Worm (Caenorhabditis elegans) whole organism, mixed stage, embryonic: Measurements from ENCODE around the gene F58E6.13.

Experiments used
- bed-3 ChIP-seq: fragments of 200-800 bp; sonication (Bioruptor generic); optimal IDR thresholded peaks from 3 replicates; lab custom pipeline; 2018; ENCODE audit warnings: mild to moderate bottlenecking, missing genetic modification characterization, moderate library complexity, missing compliant biosample characterization
- blmp-1 ChIP-seq: fragments of 150-350 bp; optimal IDR thresholded peaks from 2 replicates; lab custom pipeline; 2014; ENCODE audit warnings: missing biosample characterization, missing genetic modification characterization
- ceh-39 ChIP-seq: fragments of 150-350 bp; optimal IDR thresholded peaks from 2 replicates; lab custom pipeline; 2014; ENCODE audit warnings: missing biosample characterization, missing genetic modification characterization
- ceh-43 ChIP-seq: fragments of 200-800 bp; sonication (Bioruptor generic); optimal IDR thresholded peaks from 2 replicates; lab custom pipeline; 2018; ENCODE audit warnings: mild to moderate bottlenecking, missing genetic modification characterization, moderate library complexity, missing compliant biosample characterization
- ceh-83 ChIP-seq: fragments of 200-800 bp; sonication (Bioruptor generic); optimal IDR thresholded peaks from 2 replicates; lab custom pipeline; 2018; ENCODE audit warnings: mild to moderate bottlenecking, missing genetic modification characterization, missing compliant biosample characterization
- ces-1 ChIP-seq: fragments of 150-350 bp; optimal IDR thresholded peaks from 2 replicates; lab custom pipeline; 2014; ENCODE audit warnings: missing biosample characterization, missing genetic modification reagents, missing genetic modification characterization
- cnd-1 ChIP-seq: fragments of 200-800 bp; sonication (Bioruptor generic); optimal IDR thresholded peaks from 2 replicates; lab custom pipeline; 2018; ENCODE audit warnings: mild to moderate bottlenecking, missing genetic modification characterization, missing compliant biosample characterization
- drap-1 ChIP-seq: fragments of 200-800 bp; sonication (Bioruptor generic); optimal IDR thresholded peaks from 3 replicates; lab custom pipeline; 2018; ENCODE audit warnings: mild to moderate bottlenecking, missing genetic modification characterization, missing compliant biosample characterization
- elt-1 ChIP-seq: sonication (generic microtip); optimal IDR thresholded peaks from 2 replicates; lab custom pipeline; 2017; ENCODE audit warnings: missing genetic modification characterization, mild to moderate bottlenecking, missing compliant biosample characterization, antibody characterized with exemption, moderate library complexity, borderline replicate concordance; ENCODE audit not compliant: insufficient read depth
- elt-3 ChIP-seq: fragments of 150-350 bp; optimal IDR thresholded peaks from 2 replicates; lab custom pipeline; 2014; ENCODE audit warnings: missing biosample characterization, missing genetic modification characterization
- flh-1 ChIP-seq: fragments of 200-800 bp; sonication (Bioruptor generic); optimal IDR thresholded peaks from 2 replicates; lab custom pipeline; 2018; ENCODE audit warnings: mild to moderate bottlenecking, missing genetic modification characterization, moderate library complexity, missing compliant biosample characterization
- ham-2 ChIP-seq: fragments of 200-800 bp; sonication (Bioruptor generic); optimal IDR thresholded peaks from 2 replicates; lab custom pipeline; 2018; ENCODE audit warnings: mild to moderate bottlenecking, missing genetic modification characterization, missing compliant biosample characterization
- hlh-1 ChIP-seq: fragments of 150-350 bp; optimal IDR thresholded peaks from 2 replicates; lab custom pipeline; 2014; ENCODE audit warnings: missing biosample characterization, missing genetic modification reagents, missing genetic modification characterization
- lin-13 ChIP-seq: fragments of 150-350 bp; optimal IDR thresholded peaks from 2 replicates; lab custom pipeline; 2014; ENCODE audit warnings: missing biosample characterization, missing genetic modification characterization
- lin-32 ChIP-seq: fragments of 200-800 bp; sonication (Bioruptor generic); optimal IDR thresholded peaks from 2 replicates; lab custom pipeline; 2018; ENCODE audit warnings: mild to moderate bottlenecking, missing genetic modification characterization, missing compliant biosample characterization
- mep-1 ChIP-seq: fragments of 150-350 bp; optimal IDR thresholded peaks from 2 replicates; lab custom pipeline; 2017; ENCODE audit warnings: missing biosample characterization, missing genetic modification reagents, missing genetic modification characterization, inconsistent platforms
- mls-2 ChIP-seq: sonication (generic microtip); optimal IDR thresholded peaks from 2 replicates; lab custom pipeline; 2016; ENCODE audit warnings: mild to moderate bottlenecking, missing genetic modification characterization, moderate library complexity, missing compliant biosample characterization
- nhr-12 ChIP-seq: fragments of 150-350 bp; optimal IDR thresholded peaks from 2 replicates; lab custom pipeline; 2014; ENCODE audit warnings: missing biosample characterization, missing genetic modification characterization
- nhr-2 ChIP-seq: fragments of 150-350 bp; optimal IDR thresholded peaks from 2 replicates; lab custom pipeline; 2014; ENCODE audit warnings: missing biosample characterization, missing genetic modification characterization
- nhr-237 ChIP-seq: fragments of 150-350 bp; optimal IDR thresholded peaks from 2 replicates; lab custom pipeline; 2014; ENCODE audit warnings: missing biosample characterization, missing genetic modification characterization
- nhr-28 ChIP-seq: fragments of 150-350 bp; optimal IDR thresholded peaks from 2 replicates; lab custom pipeline; 2014; ENCODE audit warnings: missing biosample characterization, missing genetic modification characterization
- nhr-76 ChIP-seq: sonication (generic microtip); optimal IDR thresholded peaks from 2 replicates; lab custom pipeline; 2017; ENCODE audit warnings: missing biosample characterization, missing genetic modification characterization
- pha-4 ChIP-seq: fragments of 150-350 bp; optimal IDR thresholded peaks from 2 replicates; lab custom pipeline; 2018; ENCODE audit warnings: missing biosample characterization, missing genetic modification reagents, missing genetic modification characterization
- sem-2 ChIP-seq: fragments of 200-800 bp; sonication (Bioruptor generic); optimal IDR thresholded peaks from 2 replicates; lab custom pipeline; 2018; ENCODE audit warnings: mild to moderate bottlenecking, missing genetic modification characterization, missing compliant biosample characterization
- sptf-1 ChIP-seq: sonication (generic microtip); optimal IDR thresholded peaks from 2 replicates; lab custom pipeline; 2017; ENCODE audit warnings: mild to moderate bottlenecking, missing genetic modification characterization, moderate library complexity, missing compliant biosample characterization
- unc-120 ChIP-seq: sonication (generic microtip); optimal IDR thresholded peaks from 2 replicates; lab custom pipeline; 2017; ENCODE audit warnings: missing genetic modification characterization, missing compliant biosample characterization; ENCODE audit not compliant: poor library complexity, severe bottlenecking
- unc-62 ChIP-seq: fragments of 150-350 bp; optimal IDR thresholded peaks from 2 replicates; lab custom pipeline; 2014; ENCODE audit warnings: missing biosample characterization, missing genetic modification reagents, missing genetic modification characterization
- zip-8 ChIP-seq: fragments of 150-350 bp; optimal IDR thresholded peaks from 2 replicates; lab custom pipeline; 2014; ENCODE audit warnings: missing biosample characterization, missing genetic modification characterization
- ztf-11 ChIP-seq: fragments of 150-350 bp; optimal IDR thresholded peaks from 2 replicates; lab custom pipeline; 2014; ENCODE audit warnings: missing biosample characterization, missing genetic modification characterization

The F58E6.13 gene

DNA sequence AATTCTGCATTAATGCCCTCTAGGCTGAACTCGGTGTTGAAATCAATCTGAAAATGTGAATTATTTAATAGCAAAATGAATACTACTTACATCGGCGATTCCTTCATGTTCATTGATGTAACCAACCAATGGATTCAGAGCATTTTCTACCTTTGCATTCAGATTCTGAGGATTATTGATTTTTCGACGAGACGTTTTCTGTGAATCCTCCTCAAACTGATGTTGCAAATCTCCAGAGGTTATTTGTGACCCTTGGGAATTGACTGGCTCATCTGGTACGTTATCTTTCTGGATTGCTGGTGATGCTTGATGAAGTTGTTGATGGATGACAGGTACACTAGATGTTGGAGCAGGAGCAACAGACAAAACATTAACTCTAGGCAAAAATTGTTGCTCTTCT is 37.0 kb downstream of the F58E6.13 start:
- no peak for TF ChIP-seq ceh-43 (GFP tag; lab: Kevin White, UChicago)
- no peak for TF ChIP-seq nhr-2 (tag; lab: Kevin White, UChicago)
- TF ChIP-seq cnd-1 (tag; lab: Kevin White, UChicago), result no peak
- TF ChIP-seq ham-2 (GFP tag; lab: Kevin White, UChicago), result no peak
- no peak for TF ChIP-seq nhr-76 (tag; lab: Kevin White, UChicago)
- TF ChIP-seq nhr-28 (tag; lab: Kevin White, UChicago), result no peak
- TF ChIP-seq unc-62, result no peak
- no peak for TF ChIP-seq mep-1 (tag; lab: Kevin White, UChicago)
- no peak for TF ChIP-seq zip-8 (tag; lab: Kevin White, UChicago)
- TF ChIP-seq flh-1 (GFP tag; lab: Kevin White, UChicago), result no peak
- no peak for TF ChIP-seq lin-13 (tag; lab: Kevin White, UChicago)
- no peak for TF ChIP-seq nhr-237 (tag; lab: Kevin White, UChicago)

DNA sequence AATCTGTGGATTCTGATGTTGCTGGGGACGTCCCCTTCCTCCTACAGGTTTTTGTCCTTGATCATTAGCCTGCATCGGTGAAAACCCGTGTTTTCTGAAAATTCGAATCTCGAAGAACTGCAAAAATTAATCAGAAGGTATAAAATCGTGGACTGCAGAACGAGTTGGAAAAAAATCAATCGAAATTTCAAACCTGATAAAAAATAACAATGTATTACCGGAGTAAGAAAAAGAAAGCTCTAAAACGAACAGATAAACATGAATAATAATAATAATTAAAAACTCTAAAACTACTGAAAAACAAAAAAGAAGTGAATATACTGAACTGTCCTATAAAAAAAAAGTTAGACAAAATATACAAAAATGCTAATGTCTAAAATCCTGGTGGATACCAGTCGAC is 37.9 kb downstream of the F58E6.13 start, which contains the start of gene F46B6.5:
Gene F46B6.5, minus strand, starts transcription at position 101 of the 400 bp plus-strand sequence.
- no peak for TF ChIP-seq hlh-1

DNA sequence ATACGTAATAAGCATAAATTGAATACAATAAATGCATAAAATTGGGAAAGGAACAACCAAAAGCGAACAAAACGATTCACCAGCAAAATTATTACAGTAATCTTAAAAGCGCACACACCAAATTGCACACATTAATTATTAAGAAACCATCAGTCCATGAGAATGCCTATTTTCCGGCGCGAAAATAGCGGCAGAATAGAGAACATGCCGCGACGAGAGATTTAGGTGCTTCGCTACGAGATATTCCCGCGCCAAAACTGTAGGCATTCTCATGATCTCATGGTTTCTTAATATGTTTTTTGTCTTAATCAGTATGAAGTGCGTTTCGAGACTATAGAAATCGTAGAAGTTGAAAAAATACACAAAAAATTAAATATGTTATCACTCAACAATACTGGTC is 39.2 kb downstream of the F58E6.13 start:
- TF ChIP-seq elt-3, result no peak
- no peak for TF ChIP-seq mls-2
- TF ChIP-seq sptf-1 (tag; lab: Kevin White, UChicago), result no peak
- no peak for TF ChIP-seq ceh-39 (tag; lab: Kevin White, UChicago)
- TF ChIP-seq flh-1 (GFP tag; lab: Kevin White, UChicago), result no peak

DNA sequence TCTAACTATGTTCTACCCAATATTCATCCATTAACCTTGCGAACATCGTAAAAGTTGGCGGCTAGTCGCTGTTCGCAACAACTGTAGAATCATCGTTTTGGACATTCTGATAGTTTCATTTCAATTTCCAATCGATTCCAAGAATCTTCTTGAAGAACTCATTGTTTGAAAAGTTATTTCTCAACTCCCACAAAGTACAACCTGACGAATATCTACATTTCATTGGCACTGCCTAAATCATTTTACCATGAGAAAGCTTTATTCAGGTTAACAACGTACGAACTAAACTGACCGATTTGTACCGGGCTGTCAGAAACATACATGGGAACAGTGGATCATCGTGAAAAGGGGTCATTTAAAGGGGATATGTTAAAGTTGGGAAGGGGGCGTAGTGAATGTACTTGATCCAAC is 41.7 kb downstream of the F58E6.13 start, which contains the start of gene F46B6.6:
Gene F46B6.6, minus strand, starts transcription at position 148 of the 411 bp plus-strand sequence.
- TF ChIP-seq drap-1 (GFP tag; lab: Kevin White, UChicago) (no peak), elt-1 (tag; lab: Kevin White, UChicago) (no peak), sptf-1 (tag; lab: Kevin White, UChicago) (no peak), sem-2 (GFP tag; lab: Kevin White, UChicago) (no peak), mls-2 (no peak), nhr-28 (tag; lab: Kevin White, UChicago) (no peak), ceh-43 (GFP tag; lab: Kevin White, UChicago) (no peak), ceh-83 (GFP tag; lab: Kevin White, UChicago) (no peak), blmp-1 (no peak), unc-120 (tag; lab: Kevin White, UChicago) (no peak), pha-4 (no peak), zip-8 (tag; lab: Kevin White, UChicago) (no peak), ztf-11 (no peak), nhr-12 (tag; lab: Kevin White, UChicago) (no peak), lin-13 (tag; lab: Kevin White, UChicago) (no peak), unc-62 (no peak), ham-2 (GFP tag; lab: Kevin White, UChicago) (no peak), lin-32 (no peak)

DNA sequence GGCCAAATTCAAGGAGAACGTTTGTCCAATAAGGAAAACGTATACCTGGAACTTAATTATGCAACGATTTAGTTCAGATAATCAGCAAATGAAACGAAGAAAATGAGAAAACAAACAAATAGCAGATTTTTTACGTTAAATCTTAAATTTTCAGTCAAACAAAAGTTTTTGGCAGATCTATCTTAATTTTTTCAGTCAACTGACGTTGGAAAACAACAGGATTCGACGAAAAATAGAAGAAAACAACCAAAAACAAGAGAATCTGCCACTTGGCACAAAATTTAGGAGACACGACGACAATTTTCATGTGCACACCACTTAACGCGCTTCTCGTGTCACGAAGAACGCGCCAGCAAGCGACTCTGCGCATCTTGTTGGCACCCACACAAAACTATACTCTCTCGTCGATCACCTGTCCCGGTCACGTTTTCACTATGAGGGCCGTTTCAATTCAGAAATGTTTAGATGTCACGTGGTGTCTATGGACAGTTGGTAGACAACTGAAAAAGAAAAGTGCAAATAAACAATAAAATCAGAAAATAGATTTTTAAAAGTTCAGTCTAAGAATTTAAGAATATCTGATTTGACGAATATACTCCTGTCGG is 44.7 kb downstream of the F58E6.13 start, which contains the start of gene ztf-7:
Gene ztf-7, minus strand, starts transcription at position 51 of the 605 bp plus-strand sequence.
- TF ChIP-seq lin-13 (tag; lab: Kevin White, UChicago) (peak; percentile 84), nhr-237 (tag; lab: Kevin White, UChicago) (peak; percentile 42), lin-32 (peak; percentile 4), nhr-12 (tag; lab: Kevin White, UChicago) (no peak), sem-2 (GFP tag; lab: Kevin White, UChicago) (no peak), ham-2 (GFP tag; lab: Kevin White, UChicago) (no peak), ceh-39 (tag; lab: Kevin White, UChicago) (no peak), drap-1 (GFP tag; lab: Kevin White, UChicago) (no peak), mep-1 (tag; lab: Kevin White, UChicago) (peak; percentile 92), unc-62 (peak; percentile 67), pha-4 (peak; percentile 84), ces-1 (GFP tag; lab: Kevin White, UChicago) (no peak), hlh-1 (peak; percentile 72), ztf-11 (no peak), sptf-1 (tag; lab: Kevin White, UChicago) (peak; percentile 68), ceh-83 (GFP tag; lab: Kevin White, UChicago) (no peak), bed-3 (GFP tag; lab: Kevin White, UChicago) (no peak)
